Worm (Caenorhabditis elegans): ENCODE results near the gene ucr-2.2.

Gene ucr-2.2

ce11 chrX:15167692-15168091, 6.0 kb upstream of the ucr-2.2 start:
- TF ChIP-seq elt-2 (tag; optimal IDR thresholded peaks at IDR 0.05), result no peak
- TF ChIP-seq ref-2 (tag; optimal IDR thresholded peaks at IDR 0.05), result no peak
- TF ChIP-seq npax-4 (tag; optimal IDR thresholded peaks at IDR 0.05), result no peak
- TF ChIP-seq syd-9 (tag; optimal IDR thresholded peaks at IDR 0.05), result no peak
- TF ChIP-seq ets-4 (tag; optimal IDR thresholded peaks at IDR 0.05), result no peak
- TF ChIP-seq unc-55 (GFP tag; optimal IDR thresholded peaks at IDR 0.05), result no peak
- TF ChIP-seq pros-1 (tag; optimal IDR thresholded peaks at IDR 0.05), result no peak
- TF ChIP-seq odd-2 (tag; optimal IDR thresholded peaks at IDR 0.05), result no peak
- no peak for TF ChIP-seq madf-2 (tag; optimal IDR thresholded peaks at IDR 0.05)
- no peak for TF ChIP-seq ceh-2 (tag; optimal IDR thresholded peaks at IDR 0.05)

ce11 chrX:15168424-15168823, 5.3 kb upstream of the ucr-2.2 start, which contains the start of gene ocr-3:
TSS of gene ocr-3 (plus strand) at chrX:15168724.
- TF ChIP-seq K02D7.2 (tag; optimal IDR thresholded peaks at IDR 0.05) (no peak), sdc-2 (tag; optimal IDR thresholded peaks at IDR 0.05) (no peak), elt-4 (tag; optimal IDR thresholded peaks at IDR 0.05) (no peak), nfya-1 (tag; optimal IDR thresholded peaks at IDR 0.05) (no peak), nhr-11 (tag; optimal IDR thresholded peaks at IDR 0.05) (no peak), ceh-19 (GFP tag; optimal IDR thresholded peaks at IDR 0.05) (no peak), fkh-6 (tag; optimal IDR thresholded peaks at IDR 0.05) (no peak), K09A11.1 (tag; optimal IDR thresholded peaks at IDR 0.05; ENCODE audit: insufficient read depth) (no peak), ceh-31 (tag; optimal IDR thresholded peaks at IDR 0.05) (no peak), rnt-1 (tag; optimal IDR thresholded peaks at IDR 0.05) (no peak)

- TF ChIP-seq pax-1 (tag; optimal IDR thresholded peaks at IDR 0.05) (no peak), unc-3 (GFP tag; conservative IDR thresholded peaks at IDR 0.05) (no peak), unc-3 (tag; optimal IDR thresholded peaks at IDR 0.05) (no peak), dmd-4 (tag; optimal IDR thresholded peaks at IDR 0.05; ENCODE audit: borderline replicate concordance) (no peak), elt-2 (tag; optimal IDR thresholded peaks at IDR 0.05) (no peak), C08G9.2 (tag; optimal IDR thresholded peaks at IDR 0.05) (no peak), ama-1 (optimal IDR thresholded peaks at IDR 0.05) (no peak), fax-1 (tag; optimal IDR thresholded peaks at IDR 0.05) (no peak), ceh-2 (tag; optimal IDR thresholded peaks at IDR 0.05) (no peak), ahr-1 (tag; optimal IDR thresholded peaks at IDR 0.05) (no peak), F13H6.1 (tag; optimal IDR thresholded peaks at IDR 0.05) (no peak), odd-2 (tag; optimal IDR thresholded peaks at IDR 0.05) (no peak), pha-2 (tag; optimal IDR thresholded peaks at IDR 0.05) (no peak), dve-1 (tag; optimal IDR thresholded peaks at IDR 0.05) (no peak)
Observed at ce11 chrX:15170958-15171357, 2.7 kb upstream of the ucr-2.2 start.

- TF ChIP-seq ceh-2 (tag; optimal IDR thresholded peaks at IDR 0.05), result no peak
- TF ChIP-seq ceh-9 (tag; optimal IDR thresholded peaks at IDR 0.05), result no peak
- no peak for TF ChIP-seq ceh-24 (tag; optimal IDR thresholded peaks at IDR 0.05)
- TF ChIP-seq ceh-48 (tag; optimal IDR thresholded peaks at IDR 0.05), result no peak
- no peak for TF ChIP-seq F13H6.1 (tag; optimal IDR thresholded peaks at IDR 0.05)
- TF ChIP-seq tbx-7 (tag; optimal IDR thresholded peaks at IDR 0.05), result no peak
- no peak for TF ChIP-seq pha-2 (tag; optimal IDR thresholded peaks at IDR 0.05)
- TF ChIP-seq npax-4 (tag; optimal IDR thresholded peaks at IDR 0.05), result no peak
- no peak for TF ChIP-seq che-1 (tag; optimal IDR thresholded peaks at IDR 0.05)
- TF ChIP-seq ztf-16 (tag; optimal IDR thresholded peaks at IDR 0.05), result no peak
- TF ChIP-seq ceh-14 (tag; optimal IDR thresholded peaks at IDR 0.05), result no peak
- TF ChIP-seq Y22D7AL.16 (tag; optimal IDR thresholded peaks at IDR 0.05), result no peak
- no peak for TF ChIP-seq tbx-2 (tag; optimal IDR thresholded peaks at IDR 0.05)
- TF ChIP-seq mec-3 (tag; optimal IDR thresholded peaks at IDR 0.05; ENCODE audit: borderline replicate concordance), result no peak
- TF ChIP-seq nhr-11 (tag; optimal IDR thresholded peaks at IDR 0.05), result no peak
- TF ChIP-seq pat-9 (tag; optimal IDR thresholded peaks at IDR 0.05), result no peak
- TF ChIP-seq ceh-45 (GFP tag; IDR thresholded peaks at IDR 0.05), result no peak
Observed at ce11 chrX:15175211-15175610, 1.5 kb downstream of the ucr-2.2 start.

Measured in whole organism, late embryonic.